Fruit fly (Drosophila melanogaster) whole organism, embryonic: ENCODE results near the gene CG4629.

Experiments
- CG10543 ChIP-seq: fragments of 200-800 bp; sonication (Bioruptor generic); optimal IDR thresholded peaks from 3 replicates; lab custom pipeline; 2017; ENCODE audit warnings: missing biosample characterization, mild to moderate bottlenecking, missing genetic modification characterization, moderate library complexity
- CG11696 ChIP-seq: fragments of 200-800 bp; sonication (Bioruptor generic); IDR thresholded peaks from 2 replicates; pipeline ENCODE4 v1.3.6; 2022; ENCODE audit warnings: missing biosample characterization, missing genetic modification characterization
- CG12155 ChIP-seq: fragments of 200-800 bp; sonication (Bioruptor generic); optimal IDR thresholded peaks from 3 replicates; lab custom pipeline; 2016; ENCODE audit warnings: missing biosample characterization, missing genetic modification characterization
- CG13123 ChIP-seq: fragments of 200-800 bp; sonication (Bioruptor generic); optimal IDR thresholded peaks from 2 replicates; lab custom pipeline; 2016; ENCODE audit warnings: missing biosample characterization, missing genetic modification characterization
- CG13287 ChIP-seq: fragments of 200-800 bp; sonication (Bioruptor generic); IDR thresholded peaks from 2 replicates; pipeline ENCODE4 v1.3.6; 2022; ENCODE audit warnings: missing biosample characterization, missing genetic modification characterization; ENCODE audit not compliant: partially characterized antibody
- CG13424 ChIP-seq: fragments of 200-800 bp; sonication (Bioruptor generic); optimal IDR thresholded peaks from 2 replicates; lab custom pipeline; 2019; ENCODE audit warnings: missing biosample characterization, mild to moderate bottlenecking, missing genetic modification characterization, moderate library complexity
- CG30403 ChIP-seq: fragments of 200-800 bp; sonication (Bioruptor generic); optimal IDR thresholded peaks from 3 replicates; lab custom pipeline; 2016; ENCODE audit warnings: missing biosample characterization, missing genetic modification characterization
- CG31441 ChIP-seq: fragments of 200-800 bp; sonication (Bioruptor generic); IDR thresholded peaks from 2 replicates; pipeline ENCODE4 v1.3.6; 2022; ENCODE audit warnings: missing biosample characterization, missing genetic modification characterization
- CG33557 ChIP-seq: fragments of 200-800 bp; sonication (Bioruptor generic); optimal IDR thresholded peaks from 2 replicates; lab custom pipeline; 2019; ENCODE audit warnings: missing biosample characterization, mild to moderate bottlenecking, missing genetic modification characterization, moderate library complexity
- CG34376 ChIP-seq: fragments of 200-800 bp; sonication (Bioruptor generic); optimal IDR thresholded peaks from 2 replicates; lab custom pipeline; 2018; ENCODE audit warnings: missing biosample characterization, mild to moderate bottlenecking, missing genetic modification characterization
- CG3847 ChIP-seq: fragments of 200-800 bp; sonication (Bioruptor generic); IDR thresholded peaks from 2 replicates; pipeline ENCODE4 v1.3.6; 2022; ENCODE audit warnings: missing biosample characterization, missing genetic modification characterization
- CG4282 ChIP-seq: fragments of 200-800 bp; sonication (Bioruptor generic); optimal IDR thresholded peaks from 2 replicates; lab custom pipeline; 2016; ENCODE audit warnings: missing biosample characterization, missing genetic modification characterization
- CG4360 ChIP-seq: fragments of 200-800 bp; sonication (Bioruptor generic); IDR thresholded peaks from 2 replicates; pipeline ENCODE4 v1.3.6; 2022; ENCODE audit warnings: missing biosample characterization, missing genetic modification characterization
- CG4424 ChIP-seq: fragments of 200-800 bp; sonication (Bioruptor generic); optimal IDR thresholded peaks from 3 replicates; lab custom pipeline; 2016; ENCODE audit warnings: missing biosample characterization, missing genetic modification characterization
- CG6765 ChIP-seq: fragments of 200-800 bp; sonication (Bioruptor generic); optimal IDR thresholded peaks from 3 replicates; lab custom pipeline; 2017; ENCODE audit warnings: missing biosample characterization, mild to moderate bottlenecking, missing genetic modification characterization
- CG7271 ChIP-seq: fragments of 200-800 bp; sonication (Bioruptor generic); optimal IDR thresholded peaks from 2 replicates; lab custom pipeline; 2018; ENCODE audit warnings: missing biosample characterization, mild to moderate bottlenecking, missing genetic modification characterization, moderate library complexity
- CG7987 ChIP-seq: fragments of 200-800 bp; sonication (Bioruptor generic); optimal IDR thresholded peaks from 2 replicates; lab custom pipeline; 2018; ENCODE audit warnings: missing biosample characterization, mild to moderate bottlenecking, missing genetic modification characterization, moderate library complexity
- Dfd ChIP-seq, 2 experiments: fragments of >200 bp; optimal IDR thresholded peaks; 2 replicates each; lab custom pipeline; 2017; ENCODE audit warnings: missing biosample characterization in 2 of 2, missing genetic modification characterization in 2 of 2
- HLH54F ChIP-seq: fragments of 200-800 bp; sonication (Bioruptor generic); optimal IDR thresholded peaks from 3 replicates; lab custom pipeline; 2016; ENCODE audit warnings: missing biosample characterization, missing genetic modification characterization
- Myb ChIP-seq: fragments of 200-800 bp; sonication (Bioruptor generic); optimal IDR thresholded peaks from 2 replicates; lab custom pipeline; 2016; ENCODE audit warnings: missing biosample characterization, missing genetic modification characterization
- Neu2 ChIP-seq: fragments of 200-800 bp; sonication (Bioruptor generic); optimal IDR thresholded peaks from 3 replicates; lab custom pipeline; 2016; ENCODE audit warnings: missing biosample characterization, missing genetic modification characterization, borderline replicate concordance
- PHDP ChIP-seq: fragments of 200-800 bp; sonication (Bioruptor generic); optimal IDR thresholded peaks from 3 replicates; lab custom pipeline; 2018; ENCODE audit warnings: missing biosample characterization, mild to moderate bottlenecking, missing genetic modification characterization, moderate library complexity
- Xbp1 ChIP-seq: fragments of 200-800 bp; sonication (Bioruptor generic); optimal IDR thresholded peaks from 3 replicates; lab custom pipeline; 2016; ENCODE audit warnings: missing biosample characterization, mild to moderate bottlenecking, missing genetic modification characterization
- ac ChIP-seq: fragments of 200-800 bp; sonication (Bioruptor generic); optimal IDR thresholded peaks from 3 replicates; lab custom pipeline; 2017; ENCODE audit warnings: missing biosample characterization, mild to moderate bottlenecking, missing genetic modification characterization
- bigmax ChIP-seq: fragments of 200-800 bp; sonication (Bioruptor generic); optimal IDR thresholded peaks from 2 replicates; lab custom pipeline; 2018; ENCODE audit warnings: missing biosample characterization, mild to moderate bottlenecking, missing genetic modification characterization
- chinmo ChIP-seq: fragments of 200-800 bp; sonication (Bioruptor generic); IDR thresholded peaks from 4 replicates; pipeline ENCODE4 v1.3.6; 2022; ENCODE audit warnings: missing biosample characterization, missing genetic modification characterization; ENCODE audit not compliant: partially characterized antibody
- croc ChIP-seq: fragments of 200-800 bp; sonication (Bioruptor generic); conservative IDR thresholded peaks from 3 replicates; pipeline ENCODE4 v1.3.6; 2022; ENCODE audit warnings: missing biosample characterization, missing genetic modification characterization
- cwo ChIP-seq: fragments of 200-800 bp; sonication (Bioruptor generic); optimal IDR thresholded peaks from 3 replicates; lab custom pipeline; 2017; ENCODE audit warnings: missing biosample characterization, missing genetic modification characterization, mild to moderate bottlenecking, moderate library complexity, missing genetic modification reagents
- fd3F ChIP-seq: fragments of 200-800 bp; sonication (Bioruptor generic); optimal IDR thresholded peaks from 2 replicates; lab custom pipeline; 2018; ENCODE audit warnings: missing biosample characterization, mild to moderate bottlenecking, missing genetic modification characterization, moderate library complexity
- gro ChIP-seq: fragments of 200-800 bp; sonication (Bioruptor generic); optimal IDR thresholded peaks from 2 replicates; lab custom pipeline; 2016; ENCODE audit warnings: missing biosample characterization, missing genetic modification characterization
- gsb-n ChIP-seq: fragments of 200-800 bp; sonication (Bioruptor generic); optimal IDR thresholded peaks from 3 replicates; lab custom pipeline; 2018; ENCODE audit warnings: missing biosample characterization, mild to moderate bottlenecking, missing genetic modification characterization
- h ChIP-seq: fragments of >200 bp; optimal IDR thresholded peaks from 2 replicates; lab custom pipeline; 2017
- hb ChIP-seq: fragments of 200-800 bp; sonication (Bioruptor generic); IDR thresholded peaks from 3 replicates; pipeline ENCODE4 v1.3.6; 2022; ENCODE audit warnings: missing biosample characterization, missing genetic modification characterization; ENCODE audit not compliant: partially characterized antibody
- mam ChIP-seq: fragments of 200-800 bp; sonication (Bioruptor generic); optimal IDR thresholded peaks from 3 replicates; lab custom pipeline; 2016; ENCODE audit warnings: missing biosample characterization, missing genetic modification characterization
- org-1 ChIP-seq: fragments of 200-800 bp; sonication (Bioruptor generic); optimal IDR thresholded peaks from 2 replicates; lab custom pipeline; 2017; ENCODE audit warnings: missing biosample characterization, missing genetic modification characterization
- peb ChIP-seq: fragments of 200-800 bp; sonication (Bioruptor generic); IDR thresholded peaks from 2 replicates; pipeline ENCODE4 v1.3.6; 2022; ENCODE audit warnings: missing biosample characterization, missing genetic modification characterization
- pfk ChIP-seq: fragments of 200-800 bp; sonication (Bioruptor generic); optimal IDR thresholded peaks from 2 replicates; lab custom pipeline; 2018; ENCODE audit warnings: missing biosample characterization, mild to moderate bottlenecking, missing genetic modification characterization, moderate library complexity
- sd ChIP-seq: fragments of 200-800 bp; sonication (Bioruptor generic); optimal IDR thresholded peaks from 3 replicates; lab custom pipeline; 2018; ENCODE audit warnings: missing biosample characterization, mild to moderate bottlenecking, missing genetic modification characterization, moderate library complexity
- sens ChIP-seq: fragments of 200-800 bp; sonication (Bioruptor generic); peaks from one replicate; lab custom pipeline; 2016; ENCODE audit warnings: missing biosample characterization, missing genetic modification characterization
- sima ChIP-seq: fragments of 200-800 bp; sonication (Bioruptor generic); optimal IDR thresholded peaks from 2 replicates; lab custom pipeline; 2016; ENCODE audit warnings: missing biosample characterization, missing genetic modification characterization
- so ChIP-seq: fragments of 200-800 bp; sonication (Bioruptor generic); IDR thresholded peaks from 3 replicates; pipeline ENCODE4 v1.3.6; 2022; ENCODE audit warnings: missing biosample characterization, missing genetic modification characterization
- ssp ChIP-seq: fragments of 200-800 bp; sonication (Bioruptor generic); IDR thresholded peaks from 2 replicates; pipeline ENCODE4 v1.3.6; 2022; ENCODE audit warnings: missing biosample characterization, missing genetic modification characterization
- wek ChIP-seq: fragments of 200-800 bp; sonication (Bioruptor generic); optimal IDR thresholded peaks from 3 replicates; lab custom pipeline; 2018; ENCODE audit warnings: missing biosample characterization, mild to moderate bottlenecking, missing genetic modification characterization, moderate library complexity
- zfh1 ChIP-seq: fragments of 200-800 bp; sonication (Bioruptor generic); IDR thresholded peaks from 3 replicates; pipeline ENCODE4 v1.3.6; 2022; ENCODE audit warnings: missing biosample characterization, missing genetic modification characterization
- zfh2 ChIP-seq: fragments of 200-800 bp; sonication (Bioruptor generic); optimal IDR thresholded peaks from 2 replicates; lab custom pipeline; 2016; ENCODE audit warnings: missing biosample characterization, missing genetic modification characterization

The CG4629 gene

dm6 chr2L:1116661-1117322, 14.5 kb upstream of the CG4629 start (continued):
- TF ChIP-seq CG12155 (no peak), CG3847 (GFP tag; lab: Robert Waterston, UW) (no peak), CG7271 (no peak), croc (GFP tag; lab: Robert Waterston, UW) (no peak), CG13287 (GFP tag; lab: Robert Waterston, UW) (no peak), sd (no peak), CG10543 (GFP tag; lab: Kevin White, UChicago) (peak; percentile 71), chinmo (GFP tag; lab: Robert Waterston, UW) (0 out of 4 replicates have a peak, but pooled peaks have one; percentile 4), CG11696 (GFP tag; lab: Robert Waterston, UW) (no peak), sens (GFP tag; lab: Kevin White, UChicago) (peak; percentile 49), Dfd (GFP tag; optimal IDR thresholded peaks at IDR 0.05; lab: Kevin White, UChicago) (no peak), CG6765 (GFP tag; lab: Kevin White, UChicago) (peak; percentile 30), zfh1 (GFP tag; lab: Robert Waterston, UW) (no peak), ssp (GFP tag; lab: Robert Waterston, UW) (no peak), fd3F (GFP tag; lab: Kevin White, UChicago) (no peak), Neu2 (GFP tag; lab: Kevin White, UChicago) (no peak), CG4360 (no peak), ac (GFP tag; lab: Kevin White, UChicago) (no peak), cwo (GFP tag; lab: Kevin White, UChicago) (peak; percentile 74), bigmax (GFP tag; lab: Kevin White, UChicago) (no peak), CG31441 (GFP tag; lab: Robert Waterston, UW) (no peak), gsb-n (tag; lab: Kevin White, UChicago) (no peak), zfh2 (GFP tag; lab: Kevin White, UChicago) (no peak), CG30403 (GFP tag; lab: Kevin White, UChicago) (no peak), CG13424 (tag; lab: Kevin White, UChicago) (no peak), mam (no peak), hb (0 out of 3 replicates have a peak, but pooled peaks have one; percentile 5), pfk (GFP tag; lab: Kevin White, UChicago) (no peak), CG7987 (GFP tag; lab: Kevin White, UChicago) (peak; percentile 77), org-1 (GFP tag; lab: Kevin White, UChicago) (no peak), Xbp1 (GFP tag; lab: Kevin White, UChicago) (no peak), PHDP (tag; lab: Kevin White, UChicago) (no peak), CG33557 (GFP tag; lab: Kevin White, UChicago) (no peak), so (GFP tag; lab: Robert Waterston, UW) (no peak), sima (GFP tag; lab: Kevin White, UChicago) (no peak), h (lab: Kevin White, UChicago) (no peak), CG4282 (no peak), wek (GFP tag; lab: Kevin White, UChicago) (no peak), CG13123 (GFP tag; lab: Kevin White, UChicago) (no peak), CG4424 (GFP tag; lab: Kevin White, UChicago) (no peak), CG34376 (peak; percentile 45), gro (GFP tag; lab: Kevin White, UChicago) (peak; percentile 6), peb (no peak), HLH54F (GFP tag; lab: Kevin White, UChicago) (no peak), Myb (GFP tag; lab: Kevin White, UChicago) (no peak)
- TF ChIP-seq, all 482 proteins: peak for 23
